Fruit fly (Drosophila melanogaster) whole organism, pupa: ENCODE measurements around the gene Cln7.

Source experiments
- CG12605 ChIP-seq: fragments of 200-800 bp; sonication (Bioruptor generic); IDR thresholded peaks from 2 replicates; pipeline ENCODE4 v1.3.6; 2022; ENCODE audit warnings: missing biosample characterization, missing genetic modification characterization
- CG13204 ChIP-seq: fragments of 200-800 bp; sonication (Bioruptor generic); optimal IDR thresholded peaks from 2 replicates; lab custom pipeline; 2018; ENCODE audit warnings: missing biosample characterization, mild to moderate bottlenecking, missing genetic modification characterization, moderate library complexity
- Snoo ChIP-seq: fragments of 200-800 bp; sonication (Bioruptor generic); optimal IDR thresholded peaks from 3 replicates; lab custom pipeline; 2017; ENCODE audit warnings: missing biosample characterization, mild to moderate bottlenecking, missing genetic modification characterization, inconsistent platforms
- rn ChIP-seq: fragments of 200-800 bp; sonication (Bioruptor generic); IDR thresholded peaks from 2 replicates; pipeline ENCODE4 v1.3.6; 2022; ENCODE audit warnings: missing biosample characterization, missing genetic modification characterization

- no peak for TF ChIP-seq CG12605 (GFP tag; lab: Robert Waterston, UW)
- no peak for TF ChIP-seq rn (GFP tag; lab: Robert Waterston, UW)
- no peak for TF ChIP-seq Snoo
- no peak for TF ChIP-seq CG13204 (GFP tag; lab: Kevin White, UChicago)
Measured at dm6 chr3L:7313559-7314132, 31.3 kb downstream of the Cln7 start.
